Fruit fly (Drosophila melanogaster) whole organism, embryonic: Measurements from ENCODE around the gene Usp5.
A peak's percentile ranks its signal among the peaks of the same experiment; 100 is the strongest.

Source experiments
- Abd-B ChIP-seq: fragments of 200-800 bp; sonication (Bioruptor generic); optimal IDR thresholded peaks from 2 replicates; lab custom pipeline; 2018; ENCODE audit warnings: missing biosample characterization, mild to moderate bottlenecking, missing genetic modification characterization, moderate library complexity
- Antp ChIP-seq: fragments of 200-800 bp; sonication (Bioruptor generic); optimal IDR thresholded peaks from 3 replicates; lab custom pipeline; 2016; ENCODE audit warnings: missing biosample characterization, missing genetic modification characterization
- B-H2 ChIP-seq: fragments of 200-800 bp; sonication (Bioruptor generic); optimal IDR thresholded peaks from 2 replicates; lab custom pipeline; 2018; ENCODE audit warnings: missing biosample characterization, mild to moderate bottlenecking, missing genetic modification characterization
- Bgb ChIP-seq: fragments of 200-800 bp; sonication (Bioruptor generic); IDR thresholded peaks from 2 replicates; pipeline ENCODE4 v1.3.6; 2022; ENCODE audit warnings: missing biosample characterization, missing genetic modification characterization; ENCODE audit not compliant: partially characterized antibody
- CG12155 ChIP-seq: fragments of 200-800 bp; sonication (Bioruptor generic); optimal IDR thresholded peaks from 3 replicates; lab custom pipeline; 2016; ENCODE audit warnings: missing biosample characterization, missing genetic modification characterization
- CG15696 ChIP-seq: fragments of 200-800 bp; sonication (Bioruptor generic); optimal IDR thresholded peaks from 2 replicates; lab custom pipeline; 2019; ENCODE audit warnings: missing biosample characterization, mild to moderate bottlenecking, missing genetic modification characterization, moderate library complexity
- CG17328 ChIP-seq: fragments of 200-800 bp; sonication (Bioruptor generic); IDR thresholded peaks from 2 replicates; pipeline ENCODE4 v1.3.6; 2022; ENCODE audit warnings: missing biosample characterization, missing genetic modification characterization
- CG18599 ChIP-seq: fragments of 200-800 bp; sonication (Bioruptor generic); optimal IDR thresholded peaks from 3 replicates; lab custom pipeline; 2017; ENCODE audit warnings: missing biosample characterization, missing genetic modification characterization, mild to moderate bottlenecking, moderate library complexity, missing genetic modification reagents
- CG2129 ChIP-seq: fragments of 200-800 bp; sonication (Bioruptor generic); IDR thresholded peaks from 2 replicates; pipeline ENCODE4 v1.3.6; 2022; ENCODE audit warnings: missing biosample characterization, missing genetic modification characterization; ENCODE audit not compliant: partially characterized antibody
- CG30431 ChIP-seq: fragments of 200-800 bp; sonication (Bioruptor generic); optimal IDR thresholded peaks from 2 replicates; lab custom pipeline; 2017; ENCODE audit warnings: missing biosample characterization, missing genetic modification characterization
- CG31365 ChIP-seq: fragments of 200-800 bp; sonication (Bioruptor generic); optimal IDR thresholded peaks from 2 replicates; lab custom pipeline; 2018; ENCODE audit warnings: missing biosample characterization, mild to moderate bottlenecking, missing genetic modification characterization
- CG4424 ChIP-seq: fragments of 200-800 bp; sonication (Bioruptor generic); optimal IDR thresholded peaks from 3 replicates; lab custom pipeline; 2016; ENCODE audit warnings: missing biosample characterization, missing genetic modification characterization
- CG4820 ChIP-seq: fragments of 200-800 bp; sonication (Bioruptor generic); optimal IDR thresholded peaks from 3 replicates; lab custom pipeline; 2016; ENCODE audit warnings: missing biosample characterization, missing genetic modification characterization
- CG7963 ChIP-seq: fragments of 200-800 bp; sonication (Bioruptor generic); IDR thresholded peaks from 3 replicates; pipeline ENCODE4 v1.3.6; 2022; ENCODE audit warnings: missing biosample characterization, missing genetic modification characterization; ENCODE audit not compliant: partially characterized antibody
- CG8924 ChIP-seq: fragments of 200-800 bp; optimal IDR thresholded peaks from 3 replicates; lab custom pipeline; 2019; ENCODE audit warnings: missing biosample characterization, mild to moderate bottlenecking, missing genetic modification characterization, moderate library complexity
- Doc3 ChIP-seq: fragments of 200-800 bp; sonication (Bioruptor generic); IDR thresholded peaks from 3 replicates; pipeline ENCODE4 v1.3.6; 2022; ENCODE audit warnings: missing biosample characterization, missing genetic modification characterization; ENCODE audit not compliant: partially characterized antibody
- Dref ChIP-seq: fragments of 200-800 bp; sonication (Bioruptor generic); IDR thresholded peaks from 2 replicates; pipeline ENCODE4 v1.3.6; 2022; ENCODE audit warnings: missing biosample characterization, missing genetic modification characterization
- Gsc ChIP-seq: fragments of 200-800 bp; sonication (Bioruptor generic); IDR thresholded peaks from 2 replicates; pipeline ENCODE4 v1.3.6; 2022; ENCODE audit warnings: missing biosample characterization, missing genetic modification characterization
- Gug ChIP-seq: fragments of 200-800 bp; sonication (Bioruptor generic); IDR thresholded peaks from 4 replicates; pipeline ENCODE4 v1.3.6; 2022; ENCODE audit warnings: missing biosample characterization, missing genetic modification characterization
- Hr3 ChIP-seq: fragments of 200-800 bp; sonication (Bioruptor generic); optimal IDR thresholded peaks from 3 replicates; lab custom pipeline; 2016; ENCODE audit warnings: missing biosample characterization, missing genetic modification characterization
- Lhr ChIP-seq: fragments of 200-800 bp; sonication (Bioruptor generic); optimal IDR thresholded peaks from 3 replicates; lab custom pipeline; 2017; ENCODE audit warnings: mild to moderate bottlenecking, missing biosample characterization, missing genetic modification reagents, missing genetic modification characterization
- Myb ChIP-seq: fragments of 200-800 bp; sonication (Bioruptor generic); optimal IDR thresholded peaks from 2 replicates; lab custom pipeline; 2016; ENCODE audit warnings: missing biosample characterization, missing genetic modification characterization
- NFAT ChIP-seq: fragments of 200-800 bp; sonication (Bioruptor generic); IDR thresholded peaks from 2 replicates; pipeline ENCODE4 v1.3.6; 2022; ENCODE audit warnings: missing biosample characterization, missing genetic modification characterization
- Opbp ChIP-seq: fragments of 200-800 bp; sonication (Bioruptor generic); IDR thresholded peaks from 3 replicates; pipeline ENCODE4 v1.3.6; 2022; ENCODE audit warnings: missing biosample characterization, missing genetic modification characterization; ENCODE audit not compliant: partially characterized antibody
- Ravus ChIP-seq: fragments of 200-800 bp; sonication (Bioruptor generic); IDR thresholded peaks from 2 replicates; pipeline ENCODE4 v1.3.6; 2022; ENCODE audit warnings: missing biosample characterization, missing genetic modification characterization
- Side ChIP-seq: fragments of 200-800 bp; sonication (Bioruptor generic); optimal IDR thresholded peaks from 2 replicates; lab custom pipeline; 2016; ENCODE audit warnings: missing biosample characterization, missing genetic modification characterization
- Sry-δ ChIP-seq: fragments of 200-800 bp; sonication (Bioruptor generic); optimal IDR thresholded peaks from 2 replicates; lab custom pipeline; 2016; ENCODE audit warnings: missing biosample characterization, missing genetic modification characterization
- Xrp1 ChIP-seq: fragments of 200-800 bp; sonication (Bioruptor generic); IDR thresholded peaks from 2 replicates; pipeline ENCODE4 v1.3.6; 2022; ENCODE audit warnings: missing biosample characterization, missing genetic modification characterization
- al ChIP-seq: fragments of 200-800 bp; sonication (Bioruptor generic); IDR thresholded peaks from 2 replicates; pipeline ENCODE4 v1.3.6; 2022; ENCODE audit warnings: missing biosample characterization, missing genetic modification characterization
- amos ChIP-seq: fragments of 200-800 bp; sonication (Bioruptor generic); IDR thresholded peaks from 2 replicates; pipeline ENCODE4 v1.3.6; 2022; ENCODE audit warnings: missing biosample characterization, missing genetic modification characterization; ENCODE audit not compliant: partially characterized antibody
- aop ChIP-seq: fragments of 200-800 bp; sonication (Bioruptor generic); IDR thresholded peaks from 2 replicates; pipeline ENCODE4 v1.3.6; 2022; ENCODE audit warnings: missing biosample characterization, missing genetic modification characterization
- ap ChIP-seq: fragments of 200-800 bp; sonication (Bioruptor generic); IDR thresholded peaks from 2 replicates; pipeline ENCODE4 v1.3.6; 2022; ENCODE audit warnings: missing biosample characterization, missing genetic modification characterization
- bbx ChIP-seq: fragments of 200-800 bp; sonication (Bioruptor generic); IDR thresholded peaks from 2 replicates; pipeline ENCODE4 v1.3.6; 2022; ENCODE audit warnings: missing biosample characterization, missing genetic modification characterization; ENCODE audit not compliant: partially characterized antibody
- cad ChIP-seq: fragments of >200 bp; optimal IDR thresholded peaks from 2 replicates; lab custom pipeline; 2017; ENCODE audit warnings: missing biosample characterization, missing genetic modification characterization
- chinmo ChIP-seq: fragments of 200-800 bp; sonication (Bioruptor generic); IDR thresholded peaks from 4 replicates; pipeline ENCODE4 v1.3.6; 2022; ENCODE audit warnings: missing biosample characterization, missing genetic modification characterization; ENCODE audit not compliant: partially characterized antibody
- chm ChIP-seq: fragments of 200-800 bp; sonication (Bioruptor generic); IDR thresholded peaks from 2 replicates; pipeline ENCODE4 v1.3.6; 2022; ENCODE audit warnings: missing biosample characterization, missing genetic modification characterization
- dan ChIP-seq: fragments of 200-800 bp; sonication (Bioruptor generic); IDR thresholded peaks from 2 replicates; pipeline ENCODE4 v1.3.6; 2022; ENCODE audit warnings: missing biosample characterization, missing genetic modification characterization
- fru ChIP-seq: fragments of >200 bp; optimal IDR thresholded peaks from 2 replicates; lab custom pipeline; 2017
- h ChIP-seq: fragments of >200 bp; optimal IDR thresholded peaks from 2 replicates; lab custom pipeline; 2017
- jumu ChIP-seq: fragments of 200-800 bp; sonication (Bioruptor generic); optimal IDR thresholded peaks from 3 replicates; lab custom pipeline; 2016; ENCODE audit warnings: missing biosample characterization, missing genetic modification characterization
- knrl ChIP-seq: fragments of 200-800 bp; sonication (Bioruptor generic); IDR thresholded peaks from 3 replicates; pipeline ENCODE4 v1.3.6; 2022; ENCODE audit warnings: missing biosample characterization, missing genetic modification characterization; ENCODE audit not compliant: partially characterized antibody
- odd ChIP-seq: fragments of 200-800 bp; sonication (Bioruptor generic); optimal IDR thresholded peaks from 2 replicates; lab custom pipeline; 2017; ENCODE audit warnings: missing biosample characterization, mild to moderate bottlenecking, missing genetic modification characterization
- pfk ChIP-seq: fragments of 200-800 bp; sonication (Bioruptor generic); optimal IDR thresholded peaks from 2 replicates; lab custom pipeline; 2018; ENCODE audit warnings: missing biosample characterization, mild to moderate bottlenecking, missing genetic modification characterization, moderate library complexity
- phol ChIP-seq: fragments of 200-800 bp; sonication (Bioruptor generic); optimal IDR thresholded peaks from 3 replicates; lab custom pipeline; 2018; ENCODE audit warnings: missing biosample characterization, mild to moderate bottlenecking, missing genetic modification characterization, moderate library complexity
- pnt ChIP-seq: fragments of 200-800 bp; sonication (Bioruptor generic); optimal IDR thresholded peaks from 3 replicates; lab custom pipeline; 2016; ENCODE audit warnings: missing biosample characterization, missing genetic modification characterization
- run ChIP-seq: fragments of 200-800 bp; sonication (Bioruptor generic); optimal IDR thresholded peaks from 3 replicates; lab custom pipeline; 2018; ENCODE audit warnings: missing biosample characterization, mild to moderate bottlenecking, missing genetic modification characterization
- scrt ChIP-seq: fragments of 200-800 bp; sonication (Bioruptor generic); optimal IDR thresholded peaks from 2 replicates; lab custom pipeline; 2018; ENCODE audit warnings: missing biosample characterization, mild to moderate bottlenecking, missing genetic modification characterization, moderate library complexity
- sd ChIP-seq: fragments of 200-800 bp; sonication (Bioruptor generic); optimal IDR thresholded peaks from 3 replicates; lab custom pipeline; 2018; ENCODE audit warnings: missing biosample characterization, mild to moderate bottlenecking, missing genetic modification characterization, moderate library complexity
- stwl ChIP-seq: fragments of 200-800 bp; sonication (Bioruptor generic); optimal IDR thresholded peaks from 3 replicates; lab custom pipeline; 2018; ENCODE audit warnings: missing biosample characterization, mild to moderate bottlenecking, missing genetic modification characterization, moderate library complexity
- tna ChIP-seq: fragments of 200-800 bp; sonication (Bioruptor generic); IDR thresholded peaks from 2 replicates; pipeline ENCODE4 v1.3.6; 2022; ENCODE audit warnings: missing biosample characterization, missing genetic modification characterization; ENCODE audit not compliant: partially characterized antibody
- ttk ChIP-seq: fragments of 200-800 bp; sonication (Bioruptor generic); IDR thresholded peaks from 2 replicates; pipeline ENCODE4 v2.1.2; 2022; ENCODE audit warnings: missing biosample characterization, missing genetic modification characterization

The Usp5 gene

dm6 chr3L:3194059-3194458, 45.9 kb upstream of the Usp5 start (continued):
- no peak for TF ChIP-seq tna (GFP tag; lab: Robert Waterston, UW)
- TF ChIP-seq Lhr (GFP tag; lab: Kevin White, UChicago) = peak; percentile 78
- TF ChIP-seq ap (GFP tag; lab: Robert Waterston, UW) = peak; percentile 90
- TF ChIP-seq amos = no peak
- TF ChIP-seq knrl = 0 out of 3 replicates have a peak, but pooled peaks have one; percentile 12
- no peak for TF ChIP-seq Doc3 (GFP tag; lab: Robert Waterston, UW)
- TF ChIP-seq CG30431 (GFP tag; lab: Kevin White, UChicago) = peak; percentile 84
- peak; percentile 58 for TF ChIP-seq B-H2
- TF ChIP-seq CG4820 (GFP tag; lab: Kevin White, UChicago) = peak; percentile 87
- no peak for TF ChIP-seq CG2129
- TF ChIP-seq run (tag; lab: Kevin White, UChicago) = peak; percentile 89
- peak; percentile 88 for TF ChIP-seq CG4424 (GFP tag; lab: Kevin White, UChicago)
- TF ChIP-seq chinmo (GFP tag; lab: Robert Waterston, UW) = no peak
- peak; percentile 42 for TF ChIP-seq pnt (GFP tag; lab: Kevin White, UChicago)
- peak; percentile 87 for TF ChIP-seq scrt (GFP tag; lab: Kevin White, UChicago)
- TF ChIP-seq Antp (GFP tag; lab: Kevin White, UChicago) = peak; percentile 39
- peak; percentile 86 for TF ChIP-seq odd (GFP tag; lab: Kevin White, UChicago)
- TF ChIP-seq CG12155 = peak; percentile 84
- peak; percentile 95 for TF ChIP-seq chm
- TF ChIP-seq stwl (tag; lab: Kevin White, UChicago) = peak; percentile 50
- peak; percentile 91 for TF ChIP-seq ttk (GFP tag; lab: Robert Waterston, UW)
- TF ChIP-seq CG18599 = peak; percentile 96
- TF ChIP-seq Abd-B (GFP tag; lab: Kevin White, UChicago) = peak; percentile 88
- peak; percentile 2 for TF ChIP-seq pfk (GFP tag; lab: Kevin White, UChicago)
- TF ChIP-seq dan = peak; percentile 75
- peak; percentile 32 for TF ChIP-seq Myb (GFP tag; lab: Kevin White, UChicago)
- TF ChIP-seq bbx = no peak
- TF ChIP-seq cad = no peak
- no peak for TF ChIP-seq h (lab: Kevin White, UChicago)
- TF ChIP-seq aop = peak; percentile 59; the same call in 1 of the 2 replicates
- no peak for TF ChIP-seq Dref
- TF ChIP-seq Side (GFP tag; lab: Kevin White, UChicago) = peak; percentile 41
- TF ChIP-seq Bgb = no peak
- TF ChIP-seq CG15696 (tag; lab: Kevin White, UChicago) = peak; percentile 80
- no peak for TF ChIP-seq Opbp (GFP tag; lab: Robert Waterston, UW)
- TF ChIP-seq CG17328 (GFP tag; lab: Robert Waterston, UW) = peak; percentile 96
- TF ChIP-seq Hr3 (GFP tag; lab: Kevin White, UChicago) = peak; percentile 89
- peak; percentile 87 for TF ChIP-seq NFAT (GFP tag; lab: Robert Waterston, UW)
- TF ChIP-seq Gsc (GFP tag; lab: Robert Waterston, UW) = peak; percentile 86
- TF ChIP-seq CG7963 (GFP tag; lab: Robert Waterston, UW) = no peak
- TF ChIP-seq CG8924 (tag; lab: Kevin White, UChicago) = peak; percentile 95
- peak; percentile 92 for TF ChIP-seq phol (tag; lab: Kevin White, UChicago)
- peak; percentile 88 for TF ChIP-seq Gug
- TF ChIP-seq sd (tag; lab: Kevin White, UChicago) = peak; percentile 79
- peak; percentile 97 for TF ChIP-seq Xrp1 (GFP tag; lab: Robert Waterston, UW)
- TF ChIP-seq Ravus = peak; percentile 82
- peak; percentile 80 for TF ChIP-seq al
- peak; percentile 5 for TF ChIP-seq Sry-δ
- no peak for TF ChIP-seq fru (lab: Kevin White, UChicago)
- TF ChIP-seq jumu (GFP tag; lab: Kevin White, UChicago) = peak; percentile 29
- TF ChIP-seq CG31365 (tag; lab: Kevin White, UChicago) = peak; percentile 72
